Worm (Caenorhabditis elegans): ENCODE data around the gene F22F4.9.

F22F4.9 gene

DNA sequence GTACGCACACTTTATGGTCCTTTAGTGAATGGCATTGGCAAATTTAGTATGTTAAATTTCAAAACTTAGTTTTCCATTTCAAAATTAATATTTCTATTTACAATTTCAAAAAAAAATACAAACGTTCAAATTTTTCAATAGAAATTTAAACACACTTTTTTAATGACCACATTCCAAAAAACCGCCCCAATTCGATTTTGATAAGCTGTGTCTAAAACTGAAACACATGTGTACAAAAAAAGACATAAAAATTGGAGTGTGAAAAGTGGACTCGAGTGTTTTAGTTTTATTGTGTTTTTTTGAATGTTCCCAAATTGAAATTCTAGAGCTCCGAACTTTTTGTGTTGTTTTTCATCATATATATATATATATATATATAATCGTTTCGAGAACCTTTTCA is 23.6 kb downstream of the F22F4.9 start:
- TF ChIP-seq nhr-10 (tag; optimal IDR thresholded peaks at IDR 0.05) = no peak

DNA sequence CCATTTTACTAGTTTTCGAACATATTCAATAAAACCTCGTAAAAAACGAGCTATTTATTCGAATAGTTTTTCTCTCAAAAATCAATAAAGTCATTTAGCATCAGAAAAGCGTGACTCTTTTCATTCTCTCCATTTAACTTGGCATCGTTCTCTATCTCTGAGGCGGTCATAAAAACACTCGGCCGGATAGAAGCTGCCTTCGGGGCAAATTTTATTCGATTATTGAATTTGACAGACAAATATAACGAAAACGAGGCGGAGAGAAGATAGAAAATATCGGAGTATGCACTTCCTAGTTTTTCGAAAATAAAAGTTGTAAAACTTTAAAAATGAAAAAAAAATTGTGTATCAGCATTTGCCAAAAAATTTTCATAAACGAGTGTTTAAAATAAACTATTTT is 24.1 kb downstream of the F22F4.9 start:
- peak; percentile 8 for TF ChIP-seq crh-2 (tag; optimal IDR thresholded peaks at IDR 0.05)
- TF ChIP-seq nhr-10 (tag; optimal IDR thresholded peaks at IDR 0.05) = no peak
- no peak for TF ChIP-seq nhr-6 (tag; optimal IDR thresholded peaks at IDR 0.05)
- TF ChIP-seq ceh-82 (tag; optimal IDR thresholded peaks at IDR 0.05) = no peak
- peak; percentile 3 for TF ChIP-seq C34F6.9 (tag; optimal IDR thresholded peaks at IDR 0.05)

- TF ChIP-seq F13H6.1 (tag; optimal IDR thresholded peaks at IDR 0.05) (no peak), mab-5 (tag; optimal IDR thresholded peaks at IDR 0.05) (peak; percentile 40)
Observed at ce11 chrX:5972212-5972611, 27.1 kb downstream of the F22F4.9 start.

DNA sequence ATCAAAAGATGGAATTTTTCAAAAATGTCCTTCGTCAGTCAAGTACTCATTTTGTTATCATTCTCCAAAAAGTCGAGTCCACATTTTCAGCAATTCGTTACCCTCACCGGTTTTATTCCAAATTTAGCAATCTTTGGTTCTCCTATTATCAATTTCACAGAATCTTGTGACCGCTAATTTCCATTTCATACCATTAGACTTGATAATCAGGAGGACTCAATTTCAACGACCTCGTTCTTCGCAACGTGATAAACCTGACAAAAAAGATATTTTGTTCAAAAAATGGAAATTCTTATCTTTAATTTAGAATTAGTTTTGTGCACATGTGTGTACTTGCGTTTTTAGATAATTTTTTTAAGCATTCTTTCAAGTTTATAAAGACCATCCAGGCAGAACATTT is 36.7 kb downstream of the F22F4.9 start:
- TF ChIP-seq elt-1 (tag; optimal IDR thresholded peaks at IDR 0.05) = no peak
- no peak for TF ChIP-seq nhr-6 (tag; optimal IDR thresholded peaks at IDR 0.05)
- TF ChIP-seq sma-9 (GFP tag; optimal IDR thresholded peaks at IDR 0.05) = peak; percentile 42
- no peak for TF ChIP-seq sma-9 (tag; optimal IDR thresholded peaks at IDR 0.05)
- no peak for TF ChIP-seq snpc-4 (tag; optimal IDR thresholded peaks at IDR 0.05)
- TF ChIP-seq ZK546.5 (tag; optimal IDR thresholded peaks at IDR 0.05) = no peak
- TF ChIP-seq gmeb-1 (tag; optimal IDR thresholded peaks at IDR 0.05) = peak; percentile 41
- peak; percentile 16 for TF ChIP-seq fos-1 (tag; optimal IDR thresholded peaks at IDR 0.05)
- no peak for TF ChIP-seq aly-2 (tag; optimal IDR thresholded peaks at IDR 0.05)
- no peak for TF ChIP-seq sem-4 (tag; optimal IDR thresholded peaks at IDR 0.05)

ce11 chrX:5960872-5961271 is 38.4 kb downstream of the F22F4.9 start:
- no peak for TF ChIP-seq nhr-25 (tag; optimal IDR thresholded peaks at IDR 0.05)
- TF ChIP-seq peb-1 (tag; optimal IDR thresholded peaks at IDR 0.05) = no peak

DNA sequence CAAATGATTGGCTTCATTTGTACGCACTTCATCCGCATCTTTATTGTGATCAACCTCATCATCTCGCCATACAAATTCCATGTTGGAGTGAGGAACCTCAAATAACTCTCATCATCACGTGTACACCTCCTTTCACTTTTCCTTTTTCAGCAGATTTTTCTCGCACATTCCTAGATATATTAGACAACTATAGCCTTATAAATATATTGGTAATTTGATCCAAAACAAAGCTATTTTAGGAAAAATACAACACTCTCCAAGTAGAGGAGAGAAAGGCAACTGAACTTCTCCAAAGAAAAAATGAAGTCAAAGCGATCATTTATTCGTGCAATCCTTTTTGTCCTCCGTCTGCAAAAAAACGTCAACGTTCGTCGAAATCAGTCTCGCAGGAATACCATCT is 40.5 kb downstream of the F22F4.9 start, which contains the start of gene R07E4.1:
Gene R07E4.1 (plus strand): TSS at position 301 of the 400 bp plus-strand sequence.
- no peak for TF ChIP-seq nhr-25 (tag; optimal IDR thresholded peaks at IDR 0.05)
- no peak for TF ChIP-seq mdl-1 (tag; optimal IDR thresholded peaks at IDR 0.05)
- no peak for TF ChIP-seq aly-2 (tag; optimal IDR thresholded peaks at IDR 0.05)
- TF ChIP-seq unc-55 (GFP tag; optimal IDR thresholded peaks at IDR 0.05) = no peak

DNA sequence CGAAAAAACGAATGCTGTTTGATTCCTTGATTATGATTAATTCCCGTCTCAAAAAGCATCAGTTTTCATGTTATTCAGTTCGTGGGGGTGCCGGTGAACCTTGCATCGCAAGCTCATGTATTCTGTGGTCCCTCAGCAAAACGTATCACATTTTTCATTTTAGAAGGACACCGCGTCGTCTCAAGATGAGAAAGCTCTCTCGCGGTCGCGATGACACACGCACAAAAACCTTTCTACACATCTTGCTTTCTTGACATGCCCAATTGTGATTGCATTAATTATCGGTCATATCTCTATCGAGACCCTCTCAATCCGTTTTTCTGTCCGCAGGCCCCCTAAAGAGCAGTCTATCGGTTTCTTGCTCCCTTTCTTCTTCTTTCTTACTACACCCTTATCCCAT is 43.2 kb downstream of the F22F4.9 start:
- TF ChIP-seq nhr-129 (tag; optimal IDR thresholded peaks at IDR 0.05) (no peak), sma-9 (GFP tag; optimal IDR thresholded peaks at IDR 0.05) (no peak), sma-9 (tag; optimal IDR thresholded peaks at IDR 0.05) (no peak), lsy-2 (tag; optimal IDR thresholded peaks at IDR 0.05) (no peak), lin-13 (GFP tag; optimal IDR thresholded peaks at IDR 0.05) (no peak), R02D3.7 (tag; optimal IDR thresholded peaks at IDR 0.05) (no peak), lin-39 (tag; optimal IDR thresholded peaks at IDR 0.05) (no peak), sma-3 (GFP tag; optimal IDR thresholded peaks at IDR 0.05) (no peak), sem-4 (tag; optimal IDR thresholded peaks at IDR 0.05) (no peak), ama-1 (optimal IDR thresholded peaks at IDR 0.05) (no peak), F13H6.1 (tag; optimal IDR thresholded peaks at IDR 0.05) (no peak), nhr-6 (tag; optimal IDR thresholded peaks at IDR 0.05) (no peak), nhr-21 (tag; optimal IDR thresholded peaks at IDR 0.05) (no peak), mdl-1 (tag; optimal IDR thresholded peaks at IDR 0.05) (no peak), egl-27 (tag; optimal IDR thresholded peaks at IDR 0.05) (no peak), skn-1 (tag; optimal IDR thresholded peaks at IDR 0.05) (no peak), mab-5 (tag; optimal IDR thresholded peaks at IDR 0.05) (no peak), unc-62 (GFP tag; optimal IDR thresholded peaks at IDR 0.05) (no peak), zag-1 (tag; optimal IDR thresholded peaks at IDR 0.05) (no peak)
